Worm (Caenorhabditis elegans): ENCODE data around the gene M110.3.

DNA sequence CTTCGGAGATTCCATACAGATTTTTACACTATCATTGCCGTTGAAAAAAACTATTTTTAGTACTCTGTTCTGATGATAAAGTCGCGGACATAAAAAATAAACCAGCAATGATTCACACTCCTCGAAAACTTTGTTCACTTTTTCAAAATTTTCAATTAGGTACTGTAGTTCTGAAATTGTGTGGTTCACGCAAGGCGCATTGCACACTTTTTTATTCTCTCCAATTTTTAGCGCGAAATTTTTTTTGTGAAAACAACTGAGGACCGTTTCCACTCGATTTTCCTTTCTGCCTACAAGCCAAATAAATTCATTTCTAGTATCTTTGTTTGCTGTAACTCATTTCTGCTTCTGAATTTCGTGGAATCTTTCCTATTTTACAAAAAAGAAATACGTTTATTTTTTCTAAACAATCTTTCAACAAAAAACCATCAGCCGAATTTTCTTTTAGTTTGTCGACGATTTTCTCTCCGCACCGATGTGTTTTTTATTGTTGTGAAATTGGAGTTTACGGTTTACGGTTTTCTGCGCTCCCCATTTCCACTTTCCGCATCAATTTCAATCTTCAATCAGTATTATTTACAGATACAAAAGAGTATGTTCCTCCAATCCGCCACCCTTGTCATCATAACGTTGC is 36.9 kb upstream of the M110.3 start, which contains the start of gene F35C11.5:
- TF ChIP-seq unc-39 (tag; optimal IDR thresholded peaks at IDR 0.05) (no peak), elt-3 (tag; optimal IDR thresholded peaks at IDR 0.05) (no peak), aly-2 (tag; optimal IDR thresholded peaks at IDR 0.05) (no peak), ztf-11 (tag; optimal IDR thresholded peaks at IDR 0.05) (no peak), elt-1 (tag; optimal IDR thresholded peaks at IDR 0.05) (no peak), unc-62 (GFP tag; optimal IDR thresholded peaks at IDR 0.05) (no peak), lin-39 (tag; optimal IDR thresholded peaks at IDR 0.05) (no peak), snpc-4 (tag; optimal IDR thresholded peaks at IDR 0.05) (no peak), nhr-12 (tag; optimal IDR thresholded peaks at IDR 0.05) (no peak), nhr-6 (tag; optimal IDR thresholded peaks at IDR 0.05) (no peak), lin-13 (GFP tag; optimal IDR thresholded peaks at IDR 0.05) (no peak), crh-2 (tag; optimal IDR thresholded peaks at IDR 0.05) (no peak), alr-1 (tag; optimal IDR thresholded peaks at IDR 0.05) (no peak), lin-11 (tag; optimal IDR thresholded peaks at IDR 0.05) (no peak)
